Fruit fly (Drosophila melanogaster): ENCODE results near the gene parvin.

- no peak for TF ChIP-seq pan (optimal IDR thresholded peaks at IDR 0.05)
- no peak for TF ChIP-seq usp (GFP tag; optimal IDR thresholded peaks at IDR 0.05)
- no peak for TF ChIP-seq Dll (optimal IDR thresholded peaks at IDR 0.05)
- TF ChIP-seq psq (optimal IDR thresholded peaks at IDR 0.05), result no peak
Observed at dm6 chrX:19781861-19782260, 36.0 kb downstream of the parvin start.

All from whole organism.